Worm (Caenorhabditis elegans): Measurements from ENCODE around the gene K03B8.4.

DNA sequence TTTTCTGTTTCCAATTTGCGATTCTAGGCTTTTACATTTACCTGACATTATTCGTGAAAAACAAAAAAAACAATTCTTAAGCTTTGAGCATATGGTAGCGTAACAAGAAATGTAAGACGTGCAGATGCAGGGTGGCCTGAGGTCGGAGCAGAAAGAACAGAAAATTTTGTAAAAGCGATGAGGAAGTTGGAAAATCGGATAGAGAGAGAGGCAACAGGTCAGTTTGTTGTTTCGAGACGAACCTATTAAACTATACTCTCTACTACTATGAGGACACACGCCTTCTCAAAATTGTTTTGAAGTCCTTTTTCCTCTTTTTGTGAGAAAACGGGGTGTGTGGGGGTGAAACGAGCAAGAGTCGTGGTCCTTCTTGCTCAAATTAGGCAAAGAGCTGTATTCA, 26.7 kb upstream of the K03B8.4 start, which contains the start of gene des-2:
- TF ChIP-seq ama-1 (optimal IDR thresholded peaks at IDR 0.05) (no peak), hmg-4 (GFP tag; optimal IDR thresholded peaks at IDR 0.05) (no peak), hmbx-1 (tag; optimal IDR thresholded peaks at IDR 0.05) (no peak), tra-4 (tag; optimal IDR thresholded peaks at IDR 0.05) (no peak), scrt-1 (GFP tag; IDR thresholded peaks at IDR 0.05) (no peak), flt-1 (GFP tag; IDR thresholded peaks at IDR 0.05) (no peak)

Measured in whole organism, early embryonic.